Fruit fly (Drosophila melanogaster) whole organism, embryonic: Measurements from ENCODE around the gene RhoBTB.
A peak's percentile ranks its signal among the peaks of the same experiment; 100 is the strongest.

Experiments
- Atf6 ChIP-seq: fragments of 200-800 bp; sonication (Bioruptor generic); IDR thresholded peaks from 2 replicates; pipeline ENCODE4 v1.3.6; 2022; ENCODE audit warnings: missing biosample characterization, missing genetic modification characterization
- B-H2 ChIP-seq: fragments of 200-800 bp; sonication (Bioruptor generic); optimal IDR thresholded peaks from 2 replicates; lab custom pipeline; 2018; ENCODE audit warnings: missing biosample characterization, mild to moderate bottlenecking, missing genetic modification characterization
- BEAF-32 ChIP-seq: fragments of 200-800 bp; sonication (Bioruptor generic); optimal IDR thresholded peaks from 3 replicates; lab custom pipeline; 2017; ENCODE audit warnings: missing biosample characterization, missing genetic modification characterization, mild to moderate bottlenecking, moderate library complexity, missing genetic modification reagents
- Bdp1 ChIP-seq: fragments of 200-800 bp; sonication (Bioruptor generic); optimal IDR thresholded peaks from 3 replicates; lab custom pipeline; 2016; ENCODE audit warnings: missing biosample characterization, missing genetic modification characterization
- CG10543 ChIP-seq: fragments of 200-800 bp; sonication (Bioruptor generic); optimal IDR thresholded peaks from 3 replicates; lab custom pipeline; 2017; ENCODE audit warnings: missing biosample characterization, mild to moderate bottlenecking, missing genetic modification characterization, moderate library complexity
- CG12071 ChIP-seq: fragments of 200-800 bp; sonication (Bioruptor generic); optimal IDR thresholded peaks from 3 replicates; lab custom pipeline; 2018; ENCODE audit warnings: missing biosample characterization, mild to moderate bottlenecking, missing genetic modification characterization
- CG12299 ChIP-seq: fragments of 200-800 bp; sonication (Bioruptor generic); optimal IDR thresholded peaks from 2 replicates; lab custom pipeline; 2018; ENCODE audit warnings: missing biosample characterization, mild to moderate bottlenecking, missing genetic modification characterization
- CG15479 ChIP-seq: fragments of 200-800 bp; sonication (Bioruptor generic); optimal IDR thresholded peaks from 3 replicates; lab custom pipeline; 2019; ENCODE audit warnings: missing biosample characterization, mild to moderate bottlenecking, missing genetic modification characterization, moderate library complexity
- CG15514 ChIP-seq: fragments of 200-800 bp; sonication (Bioruptor generic); optimal IDR thresholded peaks from 3 replicates; lab custom pipeline; 2017; ENCODE audit warnings: missing biosample characterization, missing genetic modification characterization, mild to moderate bottlenecking, moderate library complexity, missing genetic modification reagents
- CG1603 ChIP-seq: fragments of 200-800 bp; sonication (Bioruptor generic); optimal IDR thresholded peaks from 2 replicates; lab custom pipeline; 2019; ENCODE audit warnings: missing biosample characterization, mild to moderate bottlenecking, missing genetic modification characterization, moderate library complexity
- CG1647 ChIP-seq: fragments of 200-800 bp; sonication (Bioruptor generic); optimal IDR thresholded peaks from 3 replicates; lab custom pipeline; 2016; ENCODE audit warnings: missing biosample characterization, missing genetic modification characterization
- CG16779 ChIP-seq: fragments of 200-800 bp; sonication (Bioruptor generic); IDR thresholded peaks from 2 replicates; pipeline ENCODE4 v1.3.6; 2022; ENCODE audit warnings: missing biosample characterization, missing genetic modification characterization
- CG17385 ChIP-seq: fragments of 200-800 bp; sonication (Bioruptor generic); optimal IDR thresholded peaks from 3 replicates; lab custom pipeline; 2018; ENCODE audit warnings: missing biosample characterization, mild to moderate bottlenecking, missing genetic modification characterization
- CG17912 ChIP-seq: fragments of 200-800 bp; sonication (Bioruptor generic); optimal IDR thresholded peaks from 2 replicates; lab custom pipeline; 2018; ENCODE audit warnings: missing biosample characterization, mild to moderate bottlenecking, missing genetic modification characterization
- CG2678 ChIP-seq: fragments of 200-800 bp; sonication (Bioruptor generic); optimal IDR thresholded peaks from 3 replicates; lab custom pipeline; 2019; ENCODE audit warnings: missing biosample characterization, mild to moderate bottlenecking, missing genetic modification characterization, moderate library complexity
- CG31365 ChIP-seq: fragments of 200-800 bp; sonication (Bioruptor generic); optimal IDR thresholded peaks from 2 replicates; lab custom pipeline; 2018; ENCODE audit warnings: missing biosample characterization, mild to moderate bottlenecking, missing genetic modification characterization
- CG34376 ChIP-seq: fragments of 200-800 bp; sonication (Bioruptor generic); optimal IDR thresholded peaks from 2 replicates; lab custom pipeline; 2018; ENCODE audit warnings: missing biosample characterization, mild to moderate bottlenecking, missing genetic modification characterization
- CG3726 ChIP-seq: fragments of 200-800 bp; sonication (Bioruptor generic); IDR thresholded peaks from 3 replicates; pipeline ENCODE4, ENCODE4 v1.3.6; 2022; ENCODE audit warnings: missing biosample characterization, missing genetic modification characterization
- CG4282 ChIP-seq: fragments of 200-800 bp; sonication (Bioruptor generic); optimal IDR thresholded peaks from 2 replicates; lab custom pipeline; 2016; ENCODE audit warnings: missing biosample characterization, missing genetic modification characterization
- CG6765 ChIP-seq: fragments of 200-800 bp; sonication (Bioruptor generic); optimal IDR thresholded peaks from 3 replicates; lab custom pipeline; 2017; ENCODE audit warnings: missing biosample characterization, mild to moderate bottlenecking, missing genetic modification characterization
- CG6854 ChIP-seq: fragments of 200-800 bp; sonication (Bioruptor generic); optimal IDR thresholded peaks from 3 replicates; lab custom pipeline; 2017; ENCODE audit warnings: missing biosample characterization, mild to moderate bottlenecking, missing genetic modification characterization
- CG8290 ChIP-seq, 3 experiments: fragments of 200-800 bp; sonication (Bioruptor generic); optimal IDR thresholded peaks; 2 replicates each; lab custom pipeline; 2016 to 2019; ENCODE audit warnings: missing biosample characterization in 3 of 3, missing genetic modification characterization in 3 of 3, mild to moderate bottlenecking in 2 of 3, moderate library complexity in 1 of 3
- CoRest ChIP-seq: fragments of 200-800 bp; sonication (Bioruptor generic); optimal IDR thresholded peaks from 3 replicates; lab custom pipeline; 2018; ENCODE audit warnings: missing biosample characterization, mild to moderate bottlenecking, missing genetic modification characterization, moderate library complexity
- Dad ChIP-seq: fragments of 200-800 bp; sonication (Bioruptor generic); optimal IDR thresholded peaks from 3 replicates; lab custom pipeline; 2016; ENCODE audit warnings: missing biosample characterization, missing genetic modification characterization
- Dek ChIP-seq: fragments of 200-800 bp; sonication (Bioruptor generic); optimal IDR thresholded peaks from 3 replicates; lab custom pipeline; 2019; ENCODE audit warnings: missing biosample characterization, mild to moderate bottlenecking, missing genetic modification characterization, moderate library complexity
- Dp ChIP-seq: fragments of 200-800 bp; sonication (Bioruptor generic); optimal IDR thresholded peaks from 2 replicates; lab custom pipeline; 2018; ENCODE audit warnings: missing biosample characterization, mild to moderate bottlenecking, missing genetic modification characterization, moderate library complexity
- Dref ChIP-seq: fragments of 200-800 bp; sonication (Bioruptor generic); IDR thresholded peaks from 2 replicates; pipeline ENCODE4 v1.3.6; 2022; ENCODE audit warnings: missing biosample characterization, missing genetic modification characterization
- Ets97D ChIP-seq: fragments of 200-800 bp; sonication (Bioruptor generic); optimal IDR thresholded peaks from 3 replicates; lab custom pipeline; 2016; ENCODE audit warnings: missing biosample characterization, missing genetic modification characterization
- Med ChIP-seq: fragments of 200-800 bp; sonication (Bioruptor generic); peaks from one replicate; lab custom pipeline; 2016; ENCODE audit warnings: missing biosample characterization, missing genetic modification characterization, mild to moderate bottlenecking, inconsistent platforms, moderate library complexity
- Nf-YA ChIP-seq: fragments of 200-800 bp; sonication (Bioruptor generic); IDR thresholded peaks from 2 replicates; pipeline ENCODE4 v1.3.6; 2022; ENCODE audit warnings: missing biosample characterization, missing genetic modification characterization
- Sox102F ChIP-seq: fragments of 200-800 bp; sonication (Bioruptor generic); optimal IDR thresholded peaks from 2 replicates; lab custom pipeline; 2018; ENCODE audit warnings: missing biosample characterization, mild to moderate bottlenecking, missing genetic modification characterization, moderate library complexity
- Stat92E ChIP-seq, 3 experiments: fragments of >200 bp in 2 of 3; fragments of 200-800 bp in 1 of 3; sonication (Bioruptor generic) in 1 of 3; optimal IDR thresholded peaks; 2 replicates each; lab custom pipeline; 2017 to 2019; ENCODE audit warnings: missing biosample characterization in 3 of 3, missing genetic modification characterization in 3 of 3, mild to moderate bottlenecking in 1 of 3, moderate library complexity in 1 of 3
- bowl ChIP-seq: fragments of 200-800 bp; sonication (Bioruptor generic); IDR thresholded peaks from 2 replicates; pipeline ENCODE4 v1.3.6; 2022; ENCODE audit warnings: missing biosample characterization, missing genetic modification characterization
- cg ChIP-seq: fragments of 200-800 bp; sonication (Bioruptor generic); optimal IDR thresholded peaks from 3 replicates; lab custom pipeline; 2019; ENCODE audit warnings: missing biosample characterization, mild to moderate bottlenecking, missing genetic modification characterization, moderate library complexity
- chif ChIP-seq, 2 experiments: fragments of 200-800 bp; sonication (Bioruptor generic); optimal IDR thresholded peaks; 3 replicates each; lab custom pipeline; 2016; ENCODE audit warnings: missing biosample characterization in 2 of 2, missing genetic modification characterization in 2 of 2
- chinmo ChIP-seq: fragments of 200-800 bp; sonication (Bioruptor generic); IDR thresholded peaks from 4 replicates; pipeline ENCODE4 v1.3.6; 2022; ENCODE audit warnings: missing biosample characterization, missing genetic modification characterization; ENCODE audit not compliant: partially characterized antibody
- cwo ChIP-seq: fragments of 200-800 bp; sonication (Bioruptor generic); optimal IDR thresholded peaks from 3 replicates; lab custom pipeline; 2017; ENCODE audit warnings: missing biosample characterization, missing genetic modification characterization, mild to moderate bottlenecking, moderate library complexity, missing genetic modification reagents
- gce ChIP-seq: fragments of 200-800 bp; sonication (Bioruptor generic); IDR thresholded peaks from 3 replicates; pipeline ENCODE4 v1.3.6; 2022; ENCODE audit warnings: missing biosample characterization, missing genetic modification characterization
- gfzf ChIP-seq: fragments of 200-800 bp; sonication (Bioruptor generic); optimal IDR thresholded peaks from 2 replicates; lab custom pipeline; 2016; ENCODE audit warnings: missing biosample characterization, mild to moderate bottlenecking, missing genetic modification characterization, moderate library complexity
- hb ChIP-seq: fragments of 200-800 bp; sonication (Bioruptor generic); IDR thresholded peaks from 3 replicates; pipeline ENCODE4 v1.3.6; 2022; ENCODE audit warnings: missing biosample characterization, missing genetic modification characterization; ENCODE audit not compliant: partially characterized antibody
- lab ChIP-seq: fragments of 200-800 bp; sonication (Bioruptor generic); optimal IDR thresholded peaks from 3 replicates; lab custom pipeline; 2017; ENCODE audit warnings: missing biosample characterization, missing genetic modification characterization, mild to moderate bottlenecking, moderate library complexity, missing genetic modification reagents
- phol ChIP-seq: fragments of 200-800 bp; sonication (Bioruptor generic); optimal IDR thresholded peaks from 3 replicates; lab custom pipeline; 2018; ENCODE audit warnings: missing biosample characterization, mild to moderate bottlenecking, missing genetic modification characterization, moderate library complexity
- ranshi ChIP-seq: fragments of 200-800 bp; sonication (Bioruptor generic); IDR thresholded peaks from 2 replicates; pipeline ENCODE4 v1.3.6; 2022; ENCODE audit warnings: missing biosample characterization, missing genetic modification characterization
- repo ChIP-seq: fragments of 200-800 bp; sonication (Bioruptor generic); optimal IDR thresholded peaks from 2 replicates; lab custom pipeline; 2016; ENCODE audit warnings: missing biosample characterization, missing genetic modification characterization
- seq ChIP-seq: fragments of 200-800 bp; sonication (Bioruptor generic); IDR thresholded peaks from 2 replicates; pipeline ENCODE4 v1.3.6; 2022; ENCODE audit warnings: missing biosample characterization, missing genetic modification characterization
- sob ChIP-seq: fragments of 200-800 bp; sonication (Bioruptor generic); IDR thresholded peaks from 2 replicates; pipeline ENCODE4 v1.3.6; 2022; ENCODE audit warnings: missing biosample characterization, missing genetic modification characterization
- ssp ChIP-seq: fragments of 200-800 bp; sonication (Bioruptor generic); IDR thresholded peaks from 2 replicates; pipeline ENCODE4 v1.3.6; 2022; ENCODE audit warnings: missing biosample characterization, missing genetic modification characterization
- tin ChIP-seq: fragments of 200-800 bp; sonication (Bioruptor generic); optimal IDR thresholded peaks from 3 replicates; lab custom pipeline; 2016; ENCODE audit warnings: missing biosample characterization, missing genetic modification characterization
- wek ChIP-seq: fragments of 200-800 bp; sonication (Bioruptor generic); optimal IDR thresholded peaks from 3 replicates; lab custom pipeline; 2018; ENCODE audit warnings: missing biosample characterization, mild to moderate bottlenecking, missing genetic modification characterization, moderate library complexity

Gene RhoBTB

dm6 chr3L:20385969-20386370, 9.9 kb downstream of the RhoBTB start (continued):
- TF ChIP-seq BEAF-32 = no peak
- no peak for TF ChIP-seq Ets97D (GFP tag; lab: Kevin White, UChicago)
- no peak for TF ChIP-seq gce (GFP tag; lab: Robert Waterston, UW)
- TF ChIP-seq CoRest = no peak
- TF ChIP-seq Nf-YA (GFP tag; lab: Robert Waterston, UW) = no peak
- no peak for TF ChIP-seq CG1603
- TF ChIP-seq CG31365 (tag; lab: Kevin White, UChicago) = no peak
- TF ChIP-seq CG2678 = peak; percentile 4
- TF ChIP-seq chif (GFP tag; optimal IDR thresholded peaks at IDR 0.05; lab: Kevin White, UChicago) = no peak
- peak; percentile 14 for TF ChIP-seq CG15514
- 0 out of 2 replicates have a peak, but pooled peaks have one; percentile 14 for TF ChIP-seq ranshi (GFP tag; lab: Robert Waterston, UW)
- no peak for TF ChIP-seq CG17912 (GFP tag; lab: Kevin White, UChicago)
- no peak for TF ChIP-seq CG12299 (tag; lab: Kevin White, UChicago)
- TF ChIP-seq CG15479 (GFP tag; lab: Kevin White, UChicago) = no peak
- no peak for TF ChIP-seq repo
- TF ChIP-seq Dp = no peak
- no peak for TF ChIP-seq CG1647 (GFP tag; lab: Kevin White, UChicago)
- TF ChIP-seq Sox102F (GFP tag; lab: Kevin White, UChicago) = no peak
- no peak for TF ChIP-seq hb
- TF ChIP-seq bowl = no peak
- TF ChIP-seq phol (tag; lab: Kevin White, UChicago) = no peak
- peak; percentile 22 for TF ChIP-seq CG6765
- TF ChIP-seq CG34376 (GFP tag; lab: Kevin White, UChicago) = peak; percentile 31
- TF ChIP-seq sob (GFP tag; lab: Robert Waterston, UW) = peak; percentile 38; the same call in 1 of the 2 replicates
- TF ChIP-seq CG12071 (GFP tag; lab: Kevin White, UChicago) = no peak
- TF ChIP-seq cg (GFP tag; lab: Kevin White, UChicago) = peak; percentile 53
- no peak for TF ChIP-seq wek (GFP tag; lab: Kevin White, UChicago)
- no peak for TF ChIP-seq CG6854
- no peak for TF ChIP-seq CG8290 (GFP tag; optimal IDR thresholded peaks at IDR 0.05; lab: Kevin White, UChicago)
- peak in 1 of 2 experiments; percentile 34 for TF ChIP-seq CG8290 (tag; optimal IDR thresholded peaks at IDR 0.05; lab: Kevin White, UChicago)
- peak; percentile 13 for TF ChIP-seq Dek (tag; lab: Kevin White, UChicago)
- TF ChIP-seq seq (GFP tag; lab: Robert Waterston, UW) = no peak; the same call in 1 of the 2 replicates
- 0 out of 2 replicates have a peak, but pooled peaks have one; percentile 18 for TF ChIP-seq Atf6 (GFP tag; lab: Robert Waterston, UW)
- no peak for TF ChIP-seq gfzf
- no peak for TF ChIP-seq CG17385 (GFP tag; lab: Kevin White, UChicago)
- no peak for TF ChIP-seq Stat92E (GFP tag; optimal IDR thresholded peaks at IDR 0.05; lab: Kevin White, UChicago)
- no peak for TF ChIP-seq tin (GFP tag; lab: Kevin White, UChicago)
- no peak for TF ChIP-seq ssp (GFP tag; lab: Robert Waterston, UW)
- no peak for TF ChIP-seq Dad (GFP tag; lab: Kevin White, UChicago)
- TF ChIP-seq CG10543 (GFP tag; lab: Kevin White, UChicago) = peak; percentile 77
- TF ChIP-seq CG4282 = no peak
- peak; percentile 72 for TF ChIP-seq Med (GFP tag; lab: Kevin White, UChicago)
- peak; percentile 51 for TF ChIP-seq B-H2 (GFP tag; lab: Kevin White, UChicago)
- TF ChIP-seq lab = peak; percentile 38
- no peak for TF ChIP-seq Bdp1 (GFP tag; lab: Kevin White, UChicago)
- no peak for TF ChIP-seq CG3726 (GFP tag; lab: Robert Waterston, UW)
- peak; percentile 55; the same call in 1 of the 4 replicates for TF ChIP-seq chinmo (GFP tag; lab: Robert Waterston, UW)
- no peak for TF ChIP-seq CG16779 (GFP tag; lab: Robert Waterston, UW)
- TF ChIP-seq Dref (GFP tag; lab: Robert Waterston, UW) = 0 out of 2 replicates have a peak, but pooled peaks have one; percentile 15
- peak; percentile 16 for TF ChIP-seq cwo
